Worm (Caenorhabditis elegans) whole organism, early embryonic: ENCODE measurements around the gene wapl-1.

Experiments
- hmbx-1 ChIP-seq: sonication (generic microtip); optimal IDR thresholded peaks from 2 replicates; lab custom pipeline; 2016; ENCODE audit warnings: mild to moderate bottlenecking, missing genetic modification characterization, missing compliant biosample characterization
- hmg-4 ChIP-seq: fragments of 200-800 bp; sonication (Bioruptor generic); optimal IDR thresholded peaks from 2 replicates; lab custom pipeline; 2018; ENCODE audit warnings: mild to moderate bottlenecking, missing genetic modification characterization, missing compliant biosample characterization
- sea-1 ChIP-seq: fragments of 200-800 bp; sonication (Bioruptor generic); conservative IDR thresholded peaks from 2 replicates; pipeline ENCODE4 v1.3.6; 2022; ENCODE audit warnings: missing genetic modification characterization, missing compliant biosample characterization
- tra-4 ChIP-seq: sonication (generic microtip); optimal IDR thresholded peaks from 2 replicates; lab custom pipeline; 2017; ENCODE audit warnings: missing genetic modification characterization, missing compliant biosample characterization

ce11 chrIV:4397111-4397510, 48.4 kb downstream of the wapl-1 start:
- no peak for TF ChIP-seq tra-4 (tag; lab: Kevin White, UChicago)
- TF ChIP-seq hmg-4 (GFP tag; lab: Kevin White, UChicago): no peak
- no peak for TF ChIP-seq sea-1
- no peak for TF ChIP-seq hmbx-1 (tag; lab: Kevin White, UChicago)
